Worm (Caenorhabditis elegans) whole organism, L2 larva: Measurements from ENCODE around the gene clec-140.

ENCODE experiments used
- ZK546.5 ChIP-seq: sonication (generic microtip); optimal IDR thresholded peaks from 2 replicates; lab custom pipeline; 2017; ENCODE audit warnings: missing biosample characterization, missing genetic modification characterization
- alr-1 ChIP-seq: fragments of 150-350 bp; optimal IDR thresholded peaks from 2 replicates; lab custom pipeline; 2014; ENCODE audit warnings: missing biosample characterization, missing genetic modification characterization
- ama-1 ChIP-seq: fragments of 150-350 bp; optimal IDR thresholded peaks from 2 replicates; lab custom pipeline; 2018; ENCODE audit warnings: inconsistent platforms
- ceh-82 ChIP-seq: fragments of 150-350 bp; optimal IDR thresholded peaks from 2 replicates; lab custom pipeline; 2014; ENCODE audit warnings: missing biosample characterization, missing genetic modification characterization
- elt-1 ChIP-seq: fragments of 150-350 bp; optimal IDR thresholded peaks from 2 replicates; lab custom pipeline; 2014; ENCODE audit warnings: missing biosample characterization, missing genetic modification characterization
- elt-3 ChIP-seq: sonication (generic microtip); optimal IDR thresholded peaks from 2 replicates; lab custom pipeline; 2017; ENCODE audit warnings: missing biosample characterization, missing genetic modification characterization
- fos-1 ChIP-seq: fragments of 150-350 bp; optimal IDR thresholded peaks from 2 replicates; lab custom pipeline; 2014; ENCODE audit warnings: missing biosample characterization, missing genetic modification characterization
- lin-39 ChIP-seq: fragments of 150-350 bp; optimal IDR thresholded peaks from 2 replicates; lab custom pipeline; 2014; ENCODE audit warnings: missing biosample characterization, missing genetic modification reagents, missing genetic modification characterization
- lsy-2 ChIP-seq, 2 experiments: fragments of 150-350 bp in 1 of 2; sonication (generic microtip) in 1 of 2; optimal IDR thresholded peaks; 2 replicates each; lab custom pipeline; 2014 to 2017; ENCODE audit warnings: missing biosample characterization in 2 of 2, missing genetic modification characterization in 2 of 2
- nhr-12 ChIP-seq: fragments of 150-350 bp; optimal IDR thresholded peaks from 2 replicates; lab custom pipeline; 2014; ENCODE audit warnings: missing biosample characterization, missing genetic modification characterization
- nhr-25 ChIP-seq: fragments of 150-350 bp; sonication (generic microtip); optimal IDR thresholded peaks from 3 replicates; lab custom pipeline; 2014; ENCODE audit warnings: missing biosample characterization, missing genetic modification characterization
- nhr-77 ChIP-seq: fragments of 150-350 bp; optimal IDR thresholded peaks from 2 replicates; lab custom pipeline; 2014; ENCODE audit warnings: missing biosample characterization, missing genetic modification characterization
- skn-1 ChIP-seq: sonication (generic microtip); optimal IDR thresholded peaks from 2 replicates; lab custom pipeline; 2017; ENCODE audit warnings: missing biosample characterization, missing genetic modification characterization
- snpc-4 ChIP-seq: fragments of 150-350 bp; optimal IDR thresholded peaks from 2 replicates; lab custom pipeline; 2014; ENCODE audit warnings: missing biosample characterization, missing genetic modification characterization

DNA sequence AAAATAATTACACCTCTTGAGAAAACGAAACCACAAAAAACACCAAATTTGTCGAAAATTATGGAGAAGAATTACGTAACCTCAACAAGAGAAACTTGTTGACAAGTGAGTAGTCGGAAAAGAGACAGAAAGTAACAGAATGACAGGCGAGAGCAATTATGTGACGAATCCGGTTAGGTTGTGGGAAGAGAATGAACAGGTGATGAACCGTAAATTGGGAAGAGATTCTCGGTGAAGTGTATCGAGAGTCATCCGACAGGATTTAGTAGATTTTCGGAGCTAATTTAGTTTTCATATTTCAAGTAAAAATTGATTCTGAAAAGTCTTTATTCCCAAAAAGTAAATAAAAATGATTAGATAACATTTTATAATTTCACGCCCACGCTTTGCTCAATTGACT is 8.5 kb downstream of the clec-140 start, which contains the start of gene T05A7.7:
- no peak for TF ChIP-seq fos-1 (tag; lab: Kevin White, UChicago)
- TF ChIP-seq ZK546.5 (tag; lab: Kevin White, UChicago), result no peak
- TF ChIP-seq snpc-4 (tag; lab: Kevin White, UChicago), result no peak
- TF ChIP-seq nhr-12 (tag; lab: Kevin White, UChicago), result no peak
- no peak for TF ChIP-seq nhr-77 (tag; lab: Kevin White, UChicago)
- TF ChIP-seq lsy-2 (tag; optimal IDR thresholded peaks at IDR 0.05; lab: Kevin White, UChicago), result no peak
- no peak for TF ChIP-seq skn-1 (tag; lab: Kevin White, UChicago)
- TF ChIP-seq elt-1 (tag; lab: Kevin White, UChicago), result no peak
- TF ChIP-seq elt-3 (tag; lab: Kevin White, UChicago), result no peak
- TF ChIP-seq alr-1 (tag; lab: Kevin White, UChicago), result no peak
- TF ChIP-seq nhr-25 (tag; lab: Kevin White, UChicago), result no peak
- TF ChIP-seq ceh-82 (tag; lab: Kevin White, UChicago), result no peak
- no peak for TF ChIP-seq lin-39 (tag; lab: Kevin White, UChicago)
- TF ChIP-seq ama-1, result no peak
